Fruit fly (Drosophila melanogaster) whole organism, pupa: ENCODE results near the gene CG13004.

Experiments used
- CG12605 ChIP-seq: fragments of 200-800 bp; sonication (Bioruptor generic); IDR thresholded peaks from 2 replicates; pipeline ENCODE4 v1.3.6; 2022; ENCODE audit warnings: missing biosample characterization, missing genetic modification characterization
- CG14655 ChIP-seq: fragments of 200-800 bp; sonication (Bioruptor generic); optimal IDR thresholded peaks from 3 replicates; lab custom pipeline; 2017; ENCODE audit warnings: mild to moderate bottlenecking, missing biosample characterization, missing genetic modification reagents, missing genetic modification characterization
- CG32121 ChIP-seq: fragments of 200-800 bp; sonication (Bioruptor generic); IDR thresholded peaks from 2 replicates; pipeline ENCODE4 v1.3.6; 2022; ENCODE audit warnings: missing biosample characterization, missing genetic modification characterization
- CG4496 ChIP-seq: fragments of 200-800 bp; sonication (Bioruptor generic); IDR thresholded peaks from 3 replicates; pipeline ENCODE4 v1.3.6; 2022; ENCODE audit warnings: missing biosample characterization, missing genetic modification characterization
- CG8159 ChIP-seq: fragments of 200-800 bp; sonication (Bioruptor generic); optimal IDR thresholded peaks from 3 replicates; lab custom pipeline; 2018; ENCODE audit warnings: missing biosample characterization, mild to moderate bottlenecking, missing genetic modification characterization, moderate library complexity
- CG8301 ChIP-seq: fragments of 200-800 bp; sonication (Bioruptor generic); optimal IDR thresholded peaks from 2 replicates; lab custom pipeline; 2018; ENCODE audit warnings: missing biosample characterization, mild to moderate bottlenecking, missing genetic modification characterization
- CG9948 ChIP-seq: fragments of 200-800 bp; sonication (Bioruptor generic); optimal IDR thresholded peaks from 2 replicates; lab custom pipeline; 2018; ENCODE audit warnings: missing biosample characterization, mild to moderate bottlenecking, missing genetic modification characterization, moderate library complexity
- D1 ChIP-seq: fragments of 200-800 bp; sonication (Bioruptor generic); optimal IDR thresholded peaks from 2 replicates; lab custom pipeline; 2018; ENCODE audit warnings: missing biosample characterization, mild to moderate bottlenecking, missing genetic modification characterization, moderate library complexity
- EcR ChIP-seq: fragments of 200-800 bp; sonication (Bioruptor generic); optimal IDR thresholded peaks from 3 replicates; lab custom pipeline; 2019; ENCODE audit warnings: missing biosample characterization, missing genetic modification characterization, mild to moderate bottlenecking, moderate library complexity, missing genetic modification reagents
- Pif1B ChIP-seq: fragments of 200-800 bp; sonication (Bioruptor generic); optimal IDR thresholded peaks from 3 replicates; lab custom pipeline; 2016; ENCODE audit warnings: missing biosample characterization, missing genetic modification characterization
- gl ChIP-seq: fragments of 200-800 bp; sonication (Bioruptor generic); optimal IDR thresholded peaks from 2 replicates; lab custom pipeline; 2018; ENCODE audit warnings: missing biosample characterization, mild to moderate bottlenecking, missing genetic modification characterization
- rn ChIP-seq: fragments of 200-800 bp; sonication (Bioruptor generic); IDR thresholded peaks from 2 replicates; pipeline ENCODE4 v1.3.6; 2022; ENCODE audit warnings: missing biosample characterization, missing genetic modification characterization

DNA sequence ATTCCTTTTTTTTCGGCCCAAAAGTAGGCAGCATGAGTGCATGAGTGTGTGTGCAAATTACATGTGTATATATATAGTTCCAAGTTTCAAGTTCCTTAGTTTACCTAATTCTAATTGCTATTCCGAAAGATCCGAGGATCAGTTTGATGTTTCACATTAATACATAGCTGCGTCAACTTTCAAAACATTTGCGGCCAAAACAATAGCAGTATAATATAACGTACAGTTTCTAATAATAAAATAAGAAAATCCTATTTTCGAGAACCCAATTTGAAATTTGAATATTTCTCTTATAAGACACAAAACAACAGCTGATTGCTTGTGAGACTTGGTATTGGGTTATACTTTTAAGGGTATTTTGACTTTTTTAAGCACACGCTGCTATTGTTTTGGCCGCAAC is 3.7 kb upstream of the CG13004 start:
- no peak for TF ChIP-seq EcR (GFP tag; lab: Kevin White, UChicago)
- TF ChIP-seq CG12605 (GFP tag; lab: Robert Waterston, UW): no peak
- no peak for TF ChIP-seq D1 (tag; lab: Kevin White, UChicago)
- TF ChIP-seq CG9948 (tag; lab: Kevin White, UChicago): no peak
- TF ChIP-seq CG14655: peak; percentile 3
- TF ChIP-seq CG32121: no peak
- no peak for TF ChIP-seq rn
- no peak for TF ChIP-seq gl
- no peak for TF ChIP-seq CG8159 (tag; lab: Kevin White, UChicago)
- TF ChIP-seq CG4496 (GFP tag; lab: Robert Waterston, UW): no peak
- TF ChIP-seq CG8301 (tag; lab: Kevin White, UChicago): peak; percentile 4
- no peak for TF ChIP-seq Pif1B (GFP tag; lab: Kevin White, UChicago)
